Worm (Caenorhabditis elegans) whole organism, late embryonic: ENCODE results near the gene spat-3.

Source experiments
- ceh-22 ChIP-seq: sonication (generic microtip); optimal IDR thresholded peaks from 2 replicates; lab custom pipeline; 2017; ENCODE audit warnings: missing biosample characterization, missing genetic modification characterization
- dve-1 ChIP-seq: sonication (generic microtip); optimal IDR thresholded peaks from 2 replicates; lab custom pipeline; 2017; ENCODE audit warnings: antibody characterized with exemption, mild to moderate bottlenecking, missing genetic modification characterization, missing compliant biosample characterization
- lin-11 ChIP-seq: fragments of 200-800 bp; sonication (Bioruptor generic); optimal IDR thresholded peaks from 2 replicates; lab custom pipeline; 2018; ENCODE audit warnings: mild to moderate bottlenecking, missing genetic modification characterization, missing compliant biosample characterization
- mec-3 ChIP-seq: sonication (generic microtip); optimal IDR thresholded peaks from 2 replicates; lab custom pipeline; 2016; ENCODE audit warnings: borderline replicate concordance, missing genetic modification characterization, missing compliant biosample characterization
- nfya-1 ChIP-seq: sonication (generic microtip); optimal IDR thresholded peaks from 2 replicates; lab custom pipeline; 2017; ENCODE audit warnings: missing genetic modification characterization, mild to moderate bottlenecking, missing compliant biosample characterization, antibody characterized with exemption, moderate library complexity
- nhr-232 ChIP-seq: sonication (generic microtip); optimal IDR thresholded peaks from 2 replicates; lab custom pipeline; 2016; ENCODE audit warnings: missing genetic modification characterization, missing compliant biosample characterization
- pha-4 ChIP-seq: fragments of 150-350 bp; optimal IDR thresholded peaks from 2 replicates; lab custom pipeline; 2018; ENCODE audit warnings: missing biosample characterization, missing genetic modification reagents, missing genetic modification characterization
- unc-55 ChIP-seq: sonication (generic microtip); optimal IDR thresholded peaks from 2 replicates; lab custom pipeline; 2017; ENCODE audit warnings: missing biosample characterization, missing genetic modification reagents, missing genetic modification characterization

- TF ChIP-seq lin-11 (tag; lab: Kevin White, UChicago) (no peak), mec-3 (tag; lab: Kevin White, UChicago) (no peak), ceh-22 (tag; lab: Kevin White, UChicago) (no peak), nhr-232 (no peak), unc-55 (GFP tag; lab: Kevin White, UChicago) (no peak), nfya-1 (tag; lab: Kevin White, UChicago) (no peak), pha-4 (tag; lab: Kevin White, UChicago) (no peak), dve-1 (no peak)
Observed at ce11 chrX:4649097-4649496, 43.4 kb upstream of the spat-3 start, which contains the start of gene ent-5.
